ENCODE assay signal across 3 fruit fly cellular contexts in the genomic region with DNA sequence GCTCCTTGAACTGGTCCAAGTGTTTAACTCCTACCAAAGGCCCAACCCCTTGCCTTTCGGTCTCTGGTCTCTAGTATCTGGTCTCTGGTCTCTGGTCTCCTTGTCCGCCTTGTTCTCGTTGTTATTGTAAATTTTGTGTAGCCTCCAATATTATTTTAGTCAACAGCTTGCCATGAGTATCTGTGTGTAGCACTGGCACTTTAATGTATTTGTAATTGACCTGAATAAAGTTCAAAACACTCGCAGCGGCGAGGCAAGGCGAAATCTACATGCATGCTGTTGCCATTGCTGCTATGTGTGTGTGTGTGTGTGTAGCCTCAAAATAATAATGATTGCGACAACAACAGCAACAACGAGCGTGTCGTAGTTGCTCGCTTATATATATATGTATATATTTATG.
TF ChIP-seq lines count a peak whose summit lies in the region.

No protein-coding gene starts in this region.

- TF ChIP-seq CTCF in whole organism, embryonic (GFP tag; optimal IDR thresholded peaks at IDR 0.05; lab: Kevin White, UChicago): no peak

TF ChIP-seq in whole organism, embryonic, 481 proteins besides CTCF, POLR2A, EP300 and RAD21 (continues in another document):
- peak in 1 of 2 experiments; percentile 3 for TF ChIP-seq Pdp1 (GFP tag; optimal IDR thresholded peaks at IDR 0.05; lab: Kevin White, UChicago)
- TF ChIP-seq CG14441 (GFP tag; IDR thresholded peaks at IDR 0.05; lab: Robert Waterston, UW): peak; percentile 8; the same call in 1 of the 2 replicates
- TF ChIP-seq ftz-f1 (GFP tag; optimal IDR thresholded peaks at IDR 0.05; lab: Kevin White, UChicago): peak; percentile 79
- no peak for TF ChIP-seq Tbp (GFP tag; optimal IDR thresholded peaks at IDR 0.05; lab: Kevin White, UChicago)
- TF ChIP-seq peb (GFP tag; IDR thresholded peaks at IDR 0.05; lab: Robert Waterston, UW): no peak
- no peak for TF ChIP-seq CG11456 (GFP tag; IDR thresholded peaks at IDR 0.05; lab: Robert Waterston, UW)
- peak; percentile 27; the same call in 1 of the 2 replicates for TF ChIP-seq CG4360 (GFP tag; IDR thresholded peaks at IDR 0.05; lab: Robert Waterston, UW)
- no peak for TF ChIP-seq CG18599 (GFP tag; optimal IDR thresholded peaks at IDR 0.05; lab: Kevin White, UChicago)
- TF ChIP-seq CG9797 (GFP tag; optimal IDR thresholded peaks at IDR 0.05; lab: Kevin White, UChicago): no peak
- TF ChIP-seq CG34224 (GFP tag; IDR thresholded peaks at IDR 0.05; lab: Robert Waterston, UW; ENCODE audit: partially characterized antibody): no peak
- peak; percentile 34; the same call in 1 of the 2 replicates for TF ChIP-seq rib (GFP tag; IDR thresholded peaks at IDR 0.05; lab: Robert Waterston, UW)
- no peak for TF ChIP-seq fd64A (GFP tag; optimal IDR thresholded peaks at IDR 0.05; lab: Kevin White, UChicago)
- TF ChIP-seq Usf (GFP tag; optimal IDR thresholded peaks at IDR 0.05; lab: Kevin White, UChicago): no peak
- TF ChIP-seq Blimp-1 (GFP tag; optimal IDR thresholded peaks at IDR 0.05; lab: Kevin White, UChicago): peak; percentile 8
- no peak for TF ChIP-seq Gug (GFP tag; IDR thresholded peaks at IDR 0.05; lab: Robert Waterston, UW)
- peak in 1 of 2 experiments; percentile 10 for TF ChIP-seq bsh (GFP tag; optimal IDR thresholded peaks at IDR 0.05; lab: Kevin White, UChicago)
- no peak for TF ChIP-seq crol (GFP tag; IDR thresholded peaks at IDR 0.05; lab: Robert Waterston, UW)
- no peak for TF ChIP-seq CG3281 (GFP tag; optimal IDR thresholded peaks at IDR 0.05; lab: Kevin White, UChicago)
- TF ChIP-seq D19A (tag; optimal IDR thresholded peaks at IDR 0.05; lab: Kevin White, UChicago): no peak
- TF ChIP-seq CG12219 (GFP tag; optimal IDR thresholded peaks at IDR 0.05; lab: Kevin White, UChicago): no peak
- no peak for TF ChIP-seq CG11723 (GFP tag; optimal IDR thresholded peaks at IDR 0.05; lab: Kevin White, UChicago)
- TF ChIP-seq vfl (GFP tag; optimal IDR thresholded peaks at IDR 0.05; lab: Kevin White, UChicago): no peak
- peak; percentile 19 for TF ChIP-seq ATbp (GFP tag; optimal IDR thresholded peaks at IDR 0.05; lab: Kevin White, UChicago)
- TF ChIP-seq toy (GFP tag; IDR thresholded peaks at IDR 0.05; lab: Robert Waterston, UW): no peak
- peak; percentile 60; the same call in 1 of the 3 replicates for TF ChIP-seq CG6175 (GFP tag; IDR thresholded peaks at IDR 0.05; lab: Robert Waterston, UW)
- peak; percentile 66 for TF ChIP-seq cg (GFP tag; optimal IDR thresholded peaks at IDR 0.05; lab: Kevin White, UChicago)
- peak in 1 of 2 experiments; percentile 3 for TF ChIP-seq Hr78 (GFP tag; optimal IDR thresholded peaks at IDR 0.05; lab: Kevin White, UChicago)
- peak; percentile 31 for TF ChIP-seq Hr3 (GFP tag; optimal IDR thresholded peaks at IDR 0.05; lab: Kevin White, UChicago)

TF ChIP-seq in whole organism, prepupa, 60 proteins besides CTCF, POLR2A, EP300 and RAD21:
- no peak for TF ChIP-seq Hr4 (GFP tag; optimal IDR thresholded peaks at IDR 0.05; lab: Kevin White, UChicago)
- TF ChIP-seq Eip78C (GFP tag; lab: Kevin White, UChicago): peak; percentile 20
- no peak for TF ChIP-seq CG10631 (GFP tag; optimal IDR thresholded peaks at IDR 0.05; lab: Kevin White, UChicago)
- TF ChIP-seq svp (GFP tag; lab: Kevin White, UChicago): peak; percentile 72
- no peak for TF ChIP-seq Gug (GFP tag; IDR thresholded peaks at IDR 0.05; lab: Robert Waterston, UW)

TF ChIP-seq in whole organism, pupa, 21 proteins besides CTCF, POLR2A, EP300 and RAD21:
- TF ChIP-seq EcR (GFP tag; optimal IDR thresholded peaks at IDR 0.05; lab: Kevin White, UChicago) (peak; percentile 77), CG17806 (tag; optimal IDR thresholded peaks at IDR 0.05; lab: Kevin White, UChicago) (no peak), CG8301 (tag; optimal IDR thresholded peaks at IDR 0.05; lab: Kevin White, UChicago) (no peak), CG34367 (tag; optimal IDR thresholded peaks at IDR 0.05; lab: Kevin White, UChicago) (no peak), D1 (tag; optimal IDR thresholded peaks at IDR 0.05; lab: Kevin White, UChicago) (no peak), Pif1A (GFP tag; optimal IDR thresholded peaks at IDR 0.05; lab: Kevin White, UChicago) (no peak), fd96Ca (GFP tag; IDR thresholded peaks at IDR 0.05; lab: Robert Waterston, UW) (no peak), Ets98B (GFP tag; IDR thresholded peaks at IDR 0.05; lab: Robert Waterston, UW) (no peak)
